Comparison of ENCODE assay signal across 2 worm cellular contexts in genomic region chrII:14935431-14936071, ce11.
TF ChIP-seq lines count a peak whose summit lies in the region.

No protein-coding gene starts in this region.

TF ChIP-seq in whole organism, L1 larva, 84 proteins besides CTCF, POLR2A, EP300 and RAD21:
- peak; percentile 88 for TF ChIP-seq dsc-1 (tag; optimal IDR thresholded peaks at IDR 0.05; lab: Kevin White, UChicago)
- no peak for TF ChIP-seq aly-2 (tag; optimal IDR thresholded peaks at IDR 0.05; lab: Kevin White, UChicago)
- TF ChIP-seq lin-14 (GFP tag; optimal IDR thresholded peaks at IDR 0.05; lab: Kevin White, UChicago), result no peak
- no peak for TF ChIP-seq fkh-4 (tag; optimal IDR thresholded peaks at IDR 0.05; lab: Kevin White, UChicago; ENCODE audit: borderline replicate concordance)
- no peak for TF ChIP-seq nhr-76 (tag; optimal IDR thresholded peaks at IDR 0.05; lab: Kevin White, UChicago)
- TF ChIP-seq nhr-84 (tag; optimal IDR thresholded peaks at IDR 0.05; lab: Kevin White, UChicago), result no peak
- no peak for TF ChIP-seq ceh-90 (tag; optimal IDR thresholded peaks at IDR 0.05; lab: Kevin White, UChicago)
- peak; percentile 51 for TF ChIP-seq sox-4 (tag; optimal IDR thresholded peaks at IDR 0.05; lab: Kevin White, UChicago)
- no peak for TF ChIP-seq ceh-63 (GFP tag; optimal IDR thresholded peaks at IDR 0.05; lab: Kevin White, UChicago)
- no peak for TF ChIP-seq nhr-90 (tag; optimal IDR thresholded peaks at IDR 0.05; lab: Kevin White, UChicago; ENCODE audit: poor library complexity)
- no peak for TF ChIP-seq swsn-7 (tag; optimal IDR thresholded peaks at IDR 0.05; lab: Kevin White, UChicago)
- TF ChIP-seq pax-3 (tag; optimal IDR thresholded peaks at IDR 0.05; lab: Kevin White, UChicago), result peak; percentile 9
- no peak for TF ChIP-seq sptf-1 (tag; optimal IDR thresholded peaks at IDR 0.05; lab: Kevin White, UChicago)
- TF ChIP-seq fkh-8 (tag; optimal IDR thresholded peaks at IDR 0.05; lab: Kevin White, UChicago), result peak; percentile 32

TF ChIP-seq in whole organism, young adult, 124 proteins besides CTCF, POLR2A, EP300 and RAD21:
- TF ChIP-seq hmg-20 (GFP tag; IDR thresholded peaks at IDR 0.05; lab: Robert Waterston, UW) (no peak), snpc-4 (GFP tag; optimal IDR thresholded peaks at IDR 0.05; lab: Kevin White, UChicago) (no peak), snpc-4 (tag; optimal IDR thresholded peaks at IDR 0.05; lab: Kevin White, UChicago) (peak in 3 of 4 experiments; percentile 18 to 57 (median 55))

Comparison
In these comparisons a context has a peak if more than half of its experiments do, and no peak if none do; other contexts are left out.
1. Of the 8 proteins assayed by ChIP-seq in both whole organism, young adult and whole organism, L1 larva: peak only in whole organism, young adult: snpc-4; only in whole organism, L1 larva: none; in both: none; in neither: 7.